Worm (Caenorhabditis elegans): ENCODE data around the gene mxl-1.
A peak's percentile ranks its signal among the peaks of the same experiment; 100 is the strongest.

DNA sequence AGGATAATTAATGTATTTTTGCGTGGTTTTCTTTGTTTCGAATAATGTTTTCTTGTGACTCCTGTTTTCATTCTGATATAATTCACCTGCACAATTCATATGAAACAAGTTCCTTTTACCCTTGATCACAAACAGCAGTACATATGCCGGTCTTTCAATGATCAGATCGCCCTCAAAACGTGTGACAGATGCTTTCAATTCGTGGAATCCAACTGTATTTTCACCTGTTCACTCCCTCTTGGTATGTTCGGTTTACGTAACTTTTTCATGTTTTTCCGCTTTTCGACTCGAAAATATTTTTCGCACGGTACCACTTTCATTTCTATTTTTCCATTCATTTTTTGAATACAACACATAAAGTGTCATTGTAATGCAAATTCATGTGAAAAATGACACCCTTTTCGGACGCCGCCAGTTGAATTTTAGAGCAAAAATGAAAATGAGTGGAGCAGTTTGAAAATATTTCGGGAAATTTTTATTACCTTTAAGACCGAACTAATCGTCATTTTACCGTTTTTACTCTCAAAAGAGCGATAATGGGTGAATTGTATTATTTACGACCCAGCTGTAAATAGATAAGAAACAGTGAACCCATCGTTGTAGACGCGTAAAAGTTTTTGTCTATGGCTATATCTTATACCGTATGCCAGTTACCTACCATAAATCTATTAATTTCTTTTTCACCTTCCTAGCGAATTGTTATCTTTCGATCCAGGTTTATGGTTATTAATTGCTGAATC lies 42.6 kb upstream of the mxl-1 start, which contains the start of gene K10D6.4:
- TF ChIP-seq fkh-10 (GFP tag; optimal IDR thresholded peaks at IDR 0.05) (no peak), hlh-8 (tag; optimal IDR thresholded peaks at IDR 0.05) (no peak), elt-2 (tag; optimal IDR thresholded peaks at IDR 0.05) (peak; percentile 49), sdc-2 (tag; optimal IDR thresholded peaks at IDR 0.05) (no peak), fkh-6 (tag; optimal IDR thresholded peaks at IDR 0.05) (no peak), C38D4.7 (GFP tag; optimal IDR thresholded peaks at IDR 0.05) (no peak)

Data from whole organism, late embryonic.